Worm (Caenorhabditis elegans) whole organism, L3 larva: ENCODE data around the gene Y43F8B.18.

Experiments
- R02D3.7 ChIP-seq: fragments of 150-350 bp; optimal IDR thresholded peaks from 2 replicates; lab custom pipeline; 2014; ENCODE audit warnings: missing biosample characterization, missing genetic modification characterization
- ZK546.5 ChIP-seq: sonication (generic microtip); optimal IDR thresholded peaks from 2 replicates; lab custom pipeline; 2017; ENCODE audit warnings: missing biosample characterization, missing genetic modification characterization
- aly-2 ChIP-seq: fragments of 150-350 bp; optimal IDR thresholded peaks from 2 replicates; lab custom pipeline; 2014; ENCODE audit warnings: missing biosample characterization, missing genetic modification characterization
- ceh-82 ChIP-seq: fragments of 150-350 bp; optimal IDR thresholded peaks from 2 replicates; lab custom pipeline; 2014; ENCODE audit warnings: missing biosample characterization, missing genetic modification characterization
- ceh-9 ChIP-seq: sonication (generic microtip); optimal IDR thresholded peaks from 2 replicates; lab custom pipeline; 2018; ENCODE audit warnings: missing biosample characterization, missing genetic modification characterization
- daf-12 ChIP-seq: fragments of 150-350 bp; optimal IDR thresholded peaks from 2 replicates; lab custom pipeline; 2014; ENCODE audit warnings: missing biosample characterization, missing genetic modification reagents, missing genetic modification characterization
- egl-5 ChIP-seq: fragments of 150-350 bp; optimal IDR thresholded peaks from 2 replicates; lab custom pipeline; 2017; ENCODE audit warnings: missing biosample characterization, missing genetic modification reagents, missing genetic modification characterization, inconsistent platforms
- elt-2 ChIP-seq: sonication (generic microtip); optimal IDR thresholded peaks from 2 replicates; lab custom pipeline; 2016; ENCODE audit warnings: missing genetic modification reagents, mild to moderate bottlenecking, missing genetic modification characterization, missing compliant biosample characterization
- elt-3 ChIP-seq, 3 experiments: fragments of 150-350 bp in 1 of 3; sonication (generic microtip) in 2 of 3; optimal IDR thresholded peaks; 2 replicates in 2 of 3; 4 replicates in 1 of 3; lab custom pipeline; 2014 to 2017; ENCODE audit warnings: missing biosample characterization in 3 of 3, missing genetic modification characterization in 3 of 3
- eor-1 ChIP-seq, 2 experiments: fragments of 150-350 bp; optimal IDR thresholded peaks; 2 replicates each; lab custom pipeline; 2014 to 2018; ENCODE audit warnings: missing biosample characterization in 2 of 2, missing genetic modification characterization in 2 of 2
- fkh-2 ChIP-seq: fragments of 150-350 bp; optimal IDR thresholded peaks from 2 replicates; lab custom pipeline; 2014; ENCODE audit warnings: missing biosample characterization, missing genetic modification reagents, missing genetic modification characterization
- fos-1 ChIP-seq: fragments of 150-350 bp; optimal IDR thresholded peaks from 2 replicates; lab custom pipeline; 2014; ENCODE audit warnings: missing biosample characterization, missing genetic modification characterization
- hmg-11 ChIP-seq: sonication (generic microtip); optimal IDR thresholded peaks from 2 replicates; lab custom pipeline; 2016; ENCODE audit warnings: missing genetic modification characterization, missing compliant biosample characterization
- jun-1 ChIP-seq: fragments of 150-350 bp; optimal IDR thresholded peaks from 2 replicates; lab custom pipeline; 2014; ENCODE audit warnings: missing biosample characterization, missing genetic modification reagents, missing genetic modification characterization
- lin-15B ChIP-seq: fragments of 150-350 bp; optimal IDR thresholded peaks from 2 replicates; lab custom pipeline; 2014; ENCODE audit warnings: missing biosample characterization, missing genetic modification characterization
- lsy-12 ChIP-seq: sonication (generic microtip); optimal IDR thresholded peaks from 2 replicates; lab custom pipeline; 2016; ENCODE audit warnings: mild to moderate bottlenecking, missing genetic modification characterization, missing compliant biosample characterization
- mdl-1 ChIP-seq: fragments of 150-350 bp; optimal IDR thresholded peaks from 2 replicates; lab custom pipeline; 2014; ENCODE audit warnings: missing biosample characterization, missing genetic modification characterization
- nfya-1 ChIP-seq: sonication (generic microtip); optimal IDR thresholded peaks from 2 replicates; lab custom pipeline; 2017; ENCODE audit warnings: missing genetic modification characterization, mild to moderate bottlenecking, missing compliant biosample characterization, antibody characterized with exemption, moderate library complexity; ENCODE audit not compliant: insufficient read depth
- nhr-11 ChIP-seq: fragments of 150-350 bp; optimal IDR thresholded peaks from 2 replicates; lab custom pipeline; 2014; ENCODE audit warnings: missing biosample characterization, missing genetic modification characterization
- nhr-12 ChIP-seq: fragments of 150-350 bp; optimal IDR thresholded peaks from 2 replicates; lab custom pipeline; 2014; ENCODE audit warnings: missing biosample characterization, missing genetic modification characterization
- nhr-237 ChIP-seq: fragments of 150-350 bp; optimal IDR thresholded peaks from 2 replicates; lab custom pipeline; 2014; ENCODE audit warnings: missing biosample characterization, missing genetic modification characterization
- nhr-25 ChIP-seq: sonication (generic microtip); optimal IDR thresholded peaks from 2 replicates; lab custom pipeline; 2017; ENCODE audit warnings: missing biosample characterization, missing genetic modification characterization
- nhr-43 ChIP-seq: sonication (generic microtip); optimal IDR thresholded peaks from 2 replicates; lab custom pipeline; 2016; ENCODE audit warnings: mild to moderate bottlenecking, missing genetic modification characterization, missing compliant biosample characterization; ENCODE audit not compliant: poor library complexity, severe bottlenecking
- nhr-67 ChIP-seq: fragments of 150-350 bp; optimal IDR thresholded peaks from 2 replicates; lab custom pipeline; 2014; ENCODE audit warnings: missing biosample characterization, missing genetic modification characterization
- nhr-76 ChIP-seq: fragments of 150-350 bp; sonication (generic microtip); optimal IDR thresholded peaks from 5 replicates; lab custom pipeline; 2014; ENCODE audit warnings: missing biosample characterization, missing genetic modification characterization
- nhr-77 ChIP-seq: fragments of 150-350 bp; optimal IDR thresholded peaks from 2 replicates; lab custom pipeline; 2014; ENCODE audit warnings: missing biosample characterization, missing genetic modification characterization
- pha-4 ChIP-seq: fragments of 150-350 bp; optimal IDR thresholded peaks from 2 replicates; lab custom pipeline; 2014; ENCODE audit warnings: missing biosample characterization, missing genetic modification reagents, missing genetic modification characterization
- pqm-1 ChIP-seq: fragments of 150-350 bp; optimal IDR thresholded peaks from 2 replicates; lab custom pipeline; 2017; ENCODE audit warnings: missing biosample characterization, missing genetic modification characterization, inconsistent platforms
- skn-1 ChIP-seq: fragments of 150-350 bp; optimal IDR thresholded peaks from 2 replicates; lab custom pipeline; 2014; ENCODE audit warnings: missing biosample characterization, missing genetic modification characterization
- snpc-4 ChIP-seq: fragments of 150-350 bp; optimal IDR thresholded peaks from 2 replicates; lab custom pipeline; 2014; ENCODE audit warnings: missing biosample characterization, missing genetic modification characterization
- unc-39 ChIP-seq: sonication (generic microtip); optimal IDR thresholded peaks from 4 replicates; lab custom pipeline; 2017; ENCODE audit warnings: missing biosample characterization, missing genetic modification characterization
- unc-62 ChIP-seq: fragments of 150-350 bp; sonication (generic microtip); optimal IDR thresholded peaks from 4 replicates; lab custom pipeline; 2014; ENCODE audit warnings: missing biosample characterization, missing genetic modification reagents, missing genetic modification characterization
- zag-1 ChIP-seq: fragments of 150-350 bp; optimal IDR thresholded peaks from 2 replicates; lab custom pipeline; 2014; ENCODE audit warnings: missing biosample characterization, missing genetic modification characterization
- ztf-11 ChIP-seq: fragments of 150-350 bp; optimal IDR thresholded peaks from 2 replicates; lab custom pipeline; 2014; ENCODE audit warnings: missing biosample characterization, missing genetic modification characterization
- ztf-4 ChIP-seq: fragments of 150-350 bp; optimal IDR thresholded peaks from 2 replicates; lab custom pipeline; 2014; ENCODE audit warnings: missing biosample characterization, missing genetic modification characterization

Y43F8B.18 gene

ce11 chrV:19510925-19511324 is 25.1 kb downstream of the Y43F8B.18 start:
- TF ChIP-seq zag-1 (tag; lab: Kevin White, UChicago) (no peak), hmg-11 (tag; lab: Kevin White, UChicago) (no peak), snpc-4 (tag; lab: Kevin White, UChicago) (no peak), eor-1 (tag; optimal IDR thresholded peaks at IDR 0.05; lab: Kevin White, UChicago) (no peak), fos-1 (tag; lab: Kevin White, UChicago) (no peak), pqm-1 (tag; lab: Kevin White, UChicago) (no peak), unc-39 (tag; lab: Kevin White, UChicago) (no peak), nhr-12 (tag; lab: Kevin White, UChicago) (no peak), unc-62 (GFP tag; lab: Kevin White, UChicago) (no peak), jun-1 (tag; lab: Kevin White, UChicago) (no peak), elt-3 (tag; optimal IDR thresholded peaks at IDR 0.05; lab: Kevin White, UChicago) (no peak), nhr-43 (no peak), mdl-1 (tag; lab: Kevin White, UChicago) (no peak), ceh-82 (tag; lab: Kevin White, UChicago) (no peak), aly-2 (tag; lab: Kevin White, UChicago) (no peak), ceh-9 (tag; lab: Kevin White, UChicago) (no peak), nhr-77 (tag; lab: Kevin White, UChicago) (no peak), elt-2 (tag; lab: Kevin White, UChicago) (no peak), ztf-11 (tag; lab: Kevin White, UChicago) (no peak), lin-15B (tag; lab: Kevin White, UChicago) (no peak)

- TF ChIP-seq elt-2 (tag; lab: Kevin White, UChicago) (no peak), R02D3.7 (no peak), nhr-12 (tag; lab: Kevin White, UChicago) (no peak), nhr-76 (tag; lab: Kevin White, UChicago) (no peak), skn-1 (tag; lab: Kevin White, UChicago) (no peak), nhr-77 (tag; lab: Kevin White, UChicago) (no peak), nhr-67 (tag; lab: Kevin White, UChicago) (no peak), nhr-11 (tag; lab: Kevin White, UChicago) (no peak), nhr-237 (tag; lab: Kevin White, UChicago) (no peak), pha-4 (tag; lab: Kevin White, UChicago) (no peak), pqm-1 (tag; lab: Kevin White, UChicago) (no peak), fos-1 (tag; lab: Kevin White, UChicago) (no peak), egl-5 (tag; lab: Kevin White, UChicago) (no peak), zag-1 (tag; lab: Kevin White, UChicago) (no peak)
Measured at ce11 chrV:19512260-19512947, 26.6 kb downstream of the Y43F8B.18 start, which contains the start of gene Y43F8B.19. Y43F8B.19 (minus strand) TSS chrV:19512310.

ce11 chrV:19513552-19513951 is 27.8 kb downstream of the Y43F8B.18 start, which contains the start of gene phy-4:
phy-4 (minus strand) TSS chrV:19513652.
- no peak for TF ChIP-seq nhr-12 (tag; lab: Kevin White, UChicago)
- no peak for TF ChIP-seq unc-62 (GFP tag; lab: Kevin White, UChicago)
- no peak for TF ChIP-seq nhr-76 (tag; lab: Kevin White, UChicago)
- TF ChIP-seq aly-2 (tag; lab: Kevin White, UChicago): no peak
- no peak for TF ChIP-seq fos-1 (tag; lab: Kevin White, UChicago)
- TF ChIP-seq daf-12: no peak
- TF ChIP-seq zag-1 (tag; lab: Kevin White, UChicago): no peak
- no peak for TF ChIP-seq nhr-25 (tag; lab: Kevin White, UChicago)
- TF ChIP-seq pqm-1 (tag; lab: Kevin White, UChicago): no peak
- TF ChIP-seq jun-1 (tag; lab: Kevin White, UChicago): no peak
- TF ChIP-seq ZK546.5: no peak
- no peak for TF ChIP-seq skn-1 (tag; lab: Kevin White, UChicago)
- no peak for TF ChIP-seq hmg-11 (tag; lab: Kevin White, UChicago)
- TF ChIP-seq fkh-2 (tag; lab: Kevin White, UChicago): no peak
- TF ChIP-seq nfya-1 (tag; lab: Kevin White, UChicago): no peak
- TF ChIP-seq nhr-43: no peak
- no peak for TF ChIP-seq lsy-12
- no peak for TF ChIP-seq ztf-4 (tag; lab: Kevin White, UChicago)
- TF ChIP-seq nhr-11 (tag; lab: Kevin White, UChicago): no peak
- TF ChIP-seq, all 47 proteins: peak for 0
